Worm (Caenorhabditis elegans): ENCODE results near the gene str-149.

Gene str-149

DNA sequence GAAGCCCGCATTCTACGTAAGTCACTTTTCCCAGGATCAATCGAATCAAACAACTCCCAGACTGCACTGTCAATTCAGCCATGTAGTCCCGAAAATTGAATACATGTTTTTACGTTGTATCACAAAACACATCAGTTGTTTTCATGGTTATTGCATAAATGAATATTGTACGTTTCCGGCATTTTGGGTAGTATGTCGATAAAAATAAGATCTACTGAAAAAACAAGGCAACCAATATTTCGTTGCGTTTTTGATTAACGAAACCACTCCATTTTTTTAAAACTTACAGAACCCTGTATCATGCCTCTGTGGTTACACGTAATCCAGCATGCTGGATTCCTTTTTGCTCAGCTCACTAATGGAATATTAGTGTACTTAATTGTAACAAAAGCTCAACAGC, at the start of gene str-149:
str-149 (plus strand) TSS at position 301 of the 400 bp plus-strand sequence.
- no peak for TF ChIP-seq med-1 (GFP tag; optimal IDR thresholded peaks at IDR 0.05; ENCODE audit: insufficient read depth)
- TF ChIP-seq ztf-29 (GFP tag; IDR thresholded peaks at IDR 0.05): no peak
- no peak for TF ChIP-seq tab-1 (GFP tag; IDR thresholded peaks at IDR 0.05)
- no peak for TF ChIP-seq T22C8.4 (GFP tag; IDR thresholded peaks at IDR 0.05)
- TF ChIP-seq ref-1 (GFP tag; conservative IDR thresholded peaks at IDR 0.05): no peak
- TF ChIP-seq cog-1 (tag; optimal IDR thresholded peaks at IDR 0.05): no peak
- no peak for TF ChIP-seq flt-1 (GFP tag; IDR thresholded peaks at IDR 0.05)
- TF ChIP-seq klf-2 (GFP tag; conservative IDR thresholded peaks at IDR 0.05): no peak
- no peak for TF ChIP-seq ztf-23 (GFP tag; IDR thresholded peaks at IDR 0.05)

DNA sequence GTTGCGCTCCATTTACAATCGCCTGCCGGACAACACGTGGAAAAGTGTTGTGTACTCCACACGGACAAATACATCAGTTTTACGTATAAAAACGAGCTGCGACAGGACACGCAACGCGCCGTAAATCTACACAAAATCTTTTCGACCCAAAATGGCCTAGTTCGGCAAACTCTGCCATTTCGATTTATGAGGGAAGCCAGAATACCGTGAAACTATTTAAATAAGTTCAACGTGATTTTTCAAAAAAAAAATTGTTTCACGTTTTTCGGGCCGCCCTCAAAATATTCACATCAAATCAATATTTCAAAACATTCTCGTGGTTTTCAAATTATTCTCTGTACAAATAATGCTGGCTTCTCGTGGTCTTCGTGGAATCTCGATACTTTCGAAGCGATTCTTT, 46.4 kb upstream of the str-149 start, which contains the start of gene F36D3.8:
F36D3.8 (plus strand) TSS at position 301 of the 400 bp plus-strand sequence.
- TF ChIP-seq ztf-29 (GFP tag; IDR thresholded peaks at IDR 0.05): no peak
- TF ChIP-seq tab-1 (GFP tag; IDR thresholded peaks at IDR 0.05): no peak
- no peak for TF ChIP-seq ztf-23 (GFP tag; IDR thresholded peaks at IDR 0.05)
- TF ChIP-seq ref-1 (GFP tag; conservative IDR thresholded peaks at IDR 0.05): no peak
- no peak for TF ChIP-seq med-1 (GFP tag; optimal IDR thresholded peaks at IDR 0.05; ENCODE audit: insufficient read depth)
- no peak for TF ChIP-seq T22C8.4 (GFP tag; IDR thresholded peaks at IDR 0.05)
- no peak for TF ChIP-seq cog-1 (tag; optimal IDR thresholded peaks at IDR 0.05)
- no peak for TF ChIP-seq klf-2 (GFP tag; conservative IDR thresholded peaks at IDR 0.05)
- no peak for TF ChIP-seq flt-1 (GFP tag; IDR thresholded peaks at IDR 0.05)

DNA sequence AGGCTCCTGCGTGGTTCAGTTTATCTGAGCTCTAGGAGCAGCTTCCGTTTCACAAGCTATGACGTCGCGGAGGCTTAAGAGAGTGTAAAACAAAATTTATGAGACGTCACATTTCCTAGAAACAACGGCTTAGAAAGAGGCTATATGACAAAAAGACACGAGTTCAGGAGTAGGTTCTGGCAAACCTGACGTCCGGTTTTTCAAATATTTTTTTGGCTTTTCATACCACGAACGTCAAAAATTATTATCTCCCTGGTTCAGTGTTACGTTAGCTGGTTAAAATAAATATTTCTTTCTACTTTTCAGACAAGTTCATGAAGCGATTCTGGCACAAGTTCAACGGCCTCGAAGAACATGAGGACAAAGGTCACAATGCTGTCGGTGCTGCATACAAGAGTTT, 45.5 kb upstream of the str-149 start, which contains the start of gene F36D3.16:
F36D3.16 (plus strand) TSS at position 301 of the 400 bp plus-strand sequence.
- no peak for TF ChIP-seq tab-1 (GFP tag; IDR thresholded peaks at IDR 0.05)
- TF ChIP-seq med-1 (GFP tag; optimal IDR thresholded peaks at IDR 0.05; ENCODE audit: insufficient read depth): no peak
- no peak for TF ChIP-seq T22C8.4 (GFP tag; IDR thresholded peaks at IDR 0.05)

DNA sequence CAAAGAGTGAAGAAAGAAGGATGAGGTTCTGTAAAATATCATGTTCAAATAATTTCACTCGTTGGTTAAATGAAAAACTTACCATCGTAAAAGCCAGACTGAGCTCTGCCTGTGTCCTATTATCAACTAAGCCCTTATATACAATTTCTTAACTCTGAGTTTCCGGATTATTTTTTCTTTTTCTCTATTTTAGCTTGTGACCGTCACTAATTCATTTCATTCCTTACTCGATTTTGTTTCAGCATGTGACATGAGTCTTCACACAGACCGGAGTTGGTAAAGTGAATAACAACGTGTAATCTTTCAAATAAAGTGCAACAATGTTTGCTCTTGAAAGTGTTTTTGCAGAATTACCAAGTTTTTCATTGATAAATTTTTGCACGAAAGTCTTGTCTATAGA, 39.3 kb upstream of the str-149 start, which contains the start of gene cpr-2:
cpr-2 (minus strand) TSS at position 101 of the 400 bp plus-strand sequence.
- no peak for TF ChIP-seq med-1 (GFP tag; optimal IDR thresholded peaks at IDR 0.05; ENCODE audit: insufficient read depth)
- TF ChIP-seq ztf-23 (GFP tag; IDR thresholded peaks at IDR 0.05): no peak
- no peak for TF ChIP-seq ztf-29 (GFP tag; IDR thresholded peaks at IDR 0.05)
- no peak for TF ChIP-seq T22C8.4 (GFP tag; IDR thresholded peaks at IDR 0.05)
- no peak for TF ChIP-seq tab-1 (GFP tag; IDR thresholded peaks at IDR 0.05)
- no peak for TF ChIP-seq ref-1 (GFP tag; conservative IDR thresholded peaks at IDR 0.05)

- no peak for TF ChIP-seq ztf-23 (GFP tag; IDR thresholded peaks at IDR 0.05)
- TF ChIP-seq T22C8.4 (GFP tag; IDR thresholded peaks at IDR 0.05): no peak
- TF ChIP-seq flt-1 (GFP tag; IDR thresholded peaks at IDR 0.05): no peak
- no peak for TF ChIP-seq klf-2 (GFP tag; conservative IDR thresholded peaks at IDR 0.05)
- no peak for TF ChIP-seq ztf-29 (GFP tag; IDR thresholded peaks at IDR 0.05)
- no peak for TF ChIP-seq ref-1 (GFP tag; conservative IDR thresholded peaks at IDR 0.05)
- TF ChIP-seq med-1 (GFP tag; optimal IDR thresholded peaks at IDR 0.05; ENCODE audit: insufficient read depth): no peak
- TF ChIP-seq tab-1 (GFP tag; IDR thresholded peaks at IDR 0.05): no peak
- TF ChIP-seq cog-1 (tag; optimal IDR thresholded peaks at IDR 0.05): no peak
These were observed 38.1 kb upstream of the str-149 start, which contains the start of gene Y32B12B.8 for ce11 chrV:16535172-16535571. TSS of gene Y32B12B.8 (plus strand) at chrV:16535472.

DNA sequence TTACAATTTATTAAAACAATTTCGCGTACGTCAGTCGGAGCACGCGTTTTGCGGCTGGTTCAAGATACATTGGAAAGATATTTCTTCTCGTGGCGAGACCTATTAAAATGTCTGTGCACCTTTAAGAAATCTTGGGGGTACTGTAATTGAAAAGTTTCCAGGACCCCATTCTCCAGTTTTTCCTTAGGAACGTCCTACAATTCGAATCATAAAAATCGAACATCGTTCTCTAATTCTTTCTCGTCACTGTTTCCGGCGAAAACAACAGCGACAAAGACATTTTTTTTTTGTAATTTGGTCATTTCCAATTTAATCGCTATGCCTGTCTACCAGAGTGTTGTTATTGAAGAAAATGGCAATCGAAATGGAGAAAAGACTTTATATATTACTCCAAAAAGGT, 36.6 kb upstream of the str-149 start, which contains the start of gene Y32B12B.1:
Y32B12B.1 (plus strand) TSS at position 301 of the 400 bp plus-strand sequence.
- TF ChIP-seq ztf-29 (GFP tag; IDR thresholded peaks at IDR 0.05) (no peak), flt-1 (GFP tag; IDR thresholded peaks at IDR 0.05) (no peak), ref-1 (GFP tag; conservative IDR thresholded peaks at IDR 0.05) (no peak), med-1 (GFP tag; optimal IDR thresholded peaks at IDR 0.05; ENCODE audit: insufficient read depth) (no peak), klf-2 (GFP tag; conservative IDR thresholded peaks at IDR 0.05) (no peak), tab-1 (GFP tag; IDR thresholded peaks at IDR 0.05) (no peak), cog-1 (tag; optimal IDR thresholded peaks at IDR 0.05) (no peak), ztf-23 (GFP tag; IDR thresholded peaks at IDR 0.05) (no peak), T22C8.4 (GFP tag; IDR thresholded peaks at IDR 0.05) (no peak)

- TF ChIP-seq flt-1 (GFP tag; IDR thresholded peaks at IDR 0.05) (0 out of 2 replicates have a peak, but pooled peaks have one; percentile 27), klf-2 (GFP tag; conservative IDR thresholded peaks at IDR 0.05) (no peak), ref-1 (GFP tag; conservative IDR thresholded peaks at IDR 0.05) (no peak), tab-1 (GFP tag; IDR thresholded peaks at IDR 0.05) (no peak), ztf-23 (GFP tag; IDR thresholded peaks at IDR 0.05) (no peak), ztf-29 (GFP tag; IDR thresholded peaks at IDR 0.05) (no peak), cog-1 (tag; optimal IDR thresholded peaks at IDR 0.05) (no peak)
These were observed 35.3 kb upstream of the str-149 start, which contains the start of gene Y32B12B.2 for ce11 chrV:16537908-16538446. TSS of gene Y32B12B.2 (plus strand) at chrV:16538396.

- TF ChIP-seq klf-2 (GFP tag; conservative IDR thresholded peaks at IDR 0.05) (no peak), T22C8.4 (GFP tag; IDR thresholded peaks at IDR 0.05) (no peak), ztf-23 (GFP tag; IDR thresholded peaks at IDR 0.05) (no peak), ztf-29 (GFP tag; IDR thresholded peaks at IDR 0.05) (no peak), flt-1 (GFP tag; IDR thresholded peaks at IDR 0.05) (no peak), cog-1 (tag; optimal IDR thresholded peaks at IDR 0.05) (no peak), ref-1 (GFP tag; conservative IDR thresholded peaks at IDR 0.05) (no peak), tab-1 (GFP tag; IDR thresholded peaks at IDR 0.05) (no peak), med-1 (GFP tag; optimal IDR thresholded peaks at IDR 0.05; ENCODE audit: insufficient read depth) (no peak)
These were observed 33.6 kb upstream of the str-149 start for ce11 chrV:16539666-16540065.

DNA sequence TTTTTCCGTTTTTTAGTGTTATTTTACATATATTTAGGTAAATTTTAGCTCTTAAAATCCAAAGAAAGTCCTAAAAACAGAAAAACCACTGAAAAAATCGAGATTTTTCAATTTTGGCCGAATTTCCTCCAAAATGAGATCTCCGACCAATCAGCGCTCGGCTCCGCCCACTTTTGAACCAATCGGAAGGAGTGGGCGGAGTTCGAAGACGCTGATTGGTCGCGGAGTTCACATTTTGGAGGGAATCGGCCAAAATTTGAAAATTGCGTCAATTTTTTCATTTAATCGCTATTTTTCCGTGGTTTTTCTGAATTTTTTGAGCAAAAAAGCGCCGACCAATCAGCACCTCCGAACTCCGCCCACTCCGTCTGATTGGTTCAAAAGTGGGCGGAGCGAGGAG, 32.6 kb upstream of the str-149 start:
- no peak for TF ChIP-seq ztf-23 (GFP tag; IDR thresholded peaks at IDR 0.05)
- TF ChIP-seq klf-2 (GFP tag; conservative IDR thresholded peaks at IDR 0.05): no peak
- no peak for TF ChIP-seq med-1 (GFP tag; optimal IDR thresholded peaks at IDR 0.05; ENCODE audit: insufficient read depth)
- TF ChIP-seq ref-1 (GFP tag; conservative IDR thresholded peaks at IDR 0.05): no peak
- TF ChIP-seq tab-1 (GFP tag; IDR thresholded peaks at IDR 0.05): no peak

- TF ChIP-seq tab-1 (GFP tag; IDR thresholded peaks at IDR 0.05) (no peak), ztf-29 (GFP tag; IDR thresholded peaks at IDR 0.05) (no peak), klf-2 (GFP tag; conservative IDR thresholded peaks at IDR 0.05) (no peak), med-1 (GFP tag; optimal IDR thresholded peaks at IDR 0.05; ENCODE audit: insufficient read depth) (no peak), flt-1 (GFP tag; IDR thresholded peaks at IDR 0.05) (no peak), ref-1 (GFP tag; conservative IDR thresholded peaks at IDR 0.05) (no peak)
These were observed 22.6 kb upstream of the str-149 start, which contains the start of gene srbc-65 for ce11 chrV:16550680-16551079. TSS of gene srbc-65 (plus strand) at chrV:16550980.

All from whole organism, midembryonic.